Worm (Caenorhabditis elegans) whole organism, young adult: ENCODE measurements around the gene trmt-10C.2.

Experiments
- B0019.2 ChIP-seq: fragments of 200-800 bp; sonication (Bioruptor generic); conservative IDR thresholded peaks from 2 replicates; pipeline ENCODE4 v1.3.6; 2022; ENCODE audit warnings: missing genetic modification reagents, missing genetic modification characterization, missing compliant biosample characterization
- B0261.1 ChIP-seq: sonication (generic microtip); optimal IDR thresholded peaks from 2 replicates; lab custom pipeline; 2016; ENCODE audit warnings: mild to moderate bottlenecking, missing genetic modification characterization, moderate library complexity, missing compliant biosample characterization
- B0336.3 ChIP-seq: fragments of 200-800 bp; sonication (Bioruptor generic); IDR thresholded peaks from 2 replicates; pipeline ENCODE4 v1.3.6; 2022; ENCODE audit warnings: missing genetic modification characterization, missing compliant biosample characterization
- C17E4.6 ChIP-seq: fragments of 200-800 bp; sonication (Bioruptor generic); IDR thresholded peaks from 2 replicates; pipeline ENCODE4 v1.3.6; 2022; ENCODE audit warnings: missing genetic modification reagents, missing genetic modification characterization, missing compliant biosample characterization
- F10E7.11 ChIP-seq: sonication (generic microtip); optimal IDR thresholded peaks from 2 replicates; lab custom pipeline; 2017; ENCODE audit warnings: mild to moderate bottlenecking, missing genetic modification characterization, moderate library complexity, missing compliant biosample characterization
- F49E8.2 ChIP-seq: sonication (generic microtip); optimal IDR thresholded peaks from 3 replicates; lab custom pipeline; 2017; ENCODE audit warnings: missing genetic modification characterization, mild to moderate bottlenecking, missing compliant biosample characterization, antibody characterized with exemption, moderate library complexity; ENCODE audit not compliant: insufficient read depth
- Y53F4B.3 ChIP-seq: fragments of 200-800 bp; sonication (Bioruptor generic); IDR thresholded peaks from 2 replicates; pipeline ENCODE4 v1.3.6; 2022; ENCODE audit warnings: missing genetic modification reagents, missing genetic modification characterization, missing compliant biosample characterization
- Y53G8AR.9 ChIP-seq: fragments of 200-800 bp; sonication (Bioruptor generic); conservative IDR thresholded peaks from 2 replicates; pipeline ENCODE4 v1.3.6; 2022; ENCODE audit warnings: missing genetic modification reagents, missing genetic modification characterization, missing compliant biosample characterization
- ZK185.1 ChIP-seq: sonication (generic microtip); optimal IDR thresholded peaks from 2 replicates; lab custom pipeline; 2016; ENCODE audit warnings: mild to moderate bottlenecking, missing genetic modification characterization, missing compliant biosample characterization; ENCODE audit not compliant: poor library complexity, severe bottlenecking
- akir-1 ChIP-seq: fragments of 200-800 bp; sonication (Bioruptor generic); optimal IDR thresholded peaks from 2 replicates; lab custom pipeline; 2018; ENCODE audit warnings: mild to moderate bottlenecking, missing genetic modification characterization, moderate library complexity, missing compliant biosample characterization
- atf-7 ChIP-seq: sonication (generic microtip); optimal IDR thresholded peaks from 2 replicates; lab custom pipeline; 2017; ENCODE audit warnings: mild to moderate bottlenecking, missing genetic modification characterization, missing compliant biosample characterization
- attf-6 ChIP-seq: fragments of 200-800 bp; sonication (Bioruptor generic); IDR thresholded peaks from 2 replicates; pipeline ENCODE4 v1.3.6; 2022; ENCODE audit warnings: missing genetic modification reagents, missing genetic modification characterization, missing compliant biosample characterization
- ceh-27 ChIP-seq: fragments of 200-800 bp; sonication (Bioruptor generic); optimal IDR thresholded peaks from 2 replicates; lab custom pipeline; 2018; ENCODE audit warnings: mild to moderate bottlenecking, missing genetic modification characterization, moderate library complexity, missing compliant biosample characterization
- ceh-40 ChIP-seq: fragments of 200-800 bp; sonication (Bioruptor generic); IDR thresholded peaks from 2 replicates; pipeline ENCODE4 v1.3.6; 2022; ENCODE audit warnings: missing genetic modification characterization, missing compliant biosample characterization
- ceh-91 ChIP-seq: fragments of 200-800 bp; sonication (Bioruptor generic); IDR thresholded peaks from 2 replicates; pipeline ENCODE4 v1.3.6; 2022; ENCODE audit warnings: missing genetic modification reagents, missing genetic modification characterization, missing compliant biosample characterization
- dpff-1 ChIP-seq: sonication (generic microtip); optimal IDR thresholded peaks from 2 replicates; lab custom pipeline; 2017; ENCODE audit warnings: mild to moderate bottlenecking, missing genetic modification characterization, missing compliant biosample characterization
- egl-44 ChIP-seq: fragments of 200-800 bp; sonication (Bioruptor generic); IDR thresholded peaks from 2 replicates; pipeline ENCODE4 v1.3.6; 2022; ENCODE audit warnings: missing genetic modification reagents, missing genetic modification characterization, missing compliant biosample characterization
- ekl-4 ChIP-seq: fragments of 200-800 bp; sonication (Bioruptor generic); IDR thresholded peaks from 2 replicates; pipeline ENCODE4 v1.3.6; 2022; ENCODE audit warnings: missing genetic modification reagents, missing genetic modification characterization, missing compliant biosample characterization
- ets-4 ChIP-seq: fragments of 200-800 bp; sonication (Bioruptor generic); optimal IDR thresholded peaks from 2 replicates; lab custom pipeline; 2018; ENCODE audit warnings: mild to moderate bottlenecking, missing genetic modification characterization, missing compliant biosample characterization
- gei-17 ChIP-seq: fragments of 200-800 bp; sonication (Bioruptor generic); optimal IDR thresholded peaks from 2 replicates; lab custom pipeline; 2018; ENCODE audit warnings: mild to moderate bottlenecking, missing genetic modification characterization, missing compliant biosample characterization
- hlh-26 ChIP-seq: fragments of 200-800 bp; sonication (Bioruptor generic); conservative IDR thresholded peaks from 2 replicates; pipeline ENCODE4 v1.3.6; 2022; ENCODE audit warnings: missing genetic modification reagents, missing genetic modification characterization, missing compliant biosample characterization
- hmg-1.2 ChIP-seq: fragments of 200-800 bp; sonication (Bioruptor generic); IDR thresholded peaks from 2 replicates; pipeline ENCODE4 v1.3.6; 2022; ENCODE audit warnings: missing genetic modification reagents, missing genetic modification characterization, missing compliant biosample characterization
- hmg-20 ChIP-seq: fragments of 200-800 bp; sonication (Bioruptor generic); IDR thresholded peaks from 2 replicates; pipeline ENCODE4 v1.3.6; 2022; ENCODE audit warnings: missing genetic modification reagents, missing genetic modification characterization, missing compliant biosample characterization
- hrde-1 ChIP-seq: sonication (generic microtip); optimal IDR thresholded peaks from 2 replicates; lab custom pipeline; 2016; ENCODE audit warnings: missing genetic modification characterization, mild to moderate bottlenecking, missing compliant biosample characterization, moderate library complexity, missing genotype, missing genetic modification reagents, borderline replicate concordance
- lin-26 ChIP-seq: fragments of 200-800 bp; sonication (Bioruptor generic); IDR thresholded peaks from 2 replicates; pipeline ENCODE4 v1.3.6; 2022; ENCODE audit warnings: missing genetic modification reagents, missing genetic modification characterization, missing compliant biosample characterization
- lin-35 ChIP-seq, 3 experiments: fragments of 150-350 bp in 2 of 3; sonication (generic microtip) in 1 of 3; optimal IDR thresholded peaks; 2 replicates each; lab custom pipeline; 2014 to 2018; ENCODE audit warnings: missing biosample characterization in 3 of 3, missing genetic modification characterization in 3 of 3, missing genetic modification reagents in 3 of 3
- lsy-27 ChIP-seq: sonication (generic microtip); optimal IDR thresholded peaks from 2 replicates; lab custom pipeline; 2017; ENCODE audit warnings: missing genetic modification characterization, mild to moderate bottlenecking, missing compliant biosample characterization, antibody characterized with exemption, missing genotype, borderline replicate concordance; ENCODE audit not compliant: insufficient read depth
- mcd-1 ChIP-seq: fragments of 200-800 bp; sonication (Bioruptor generic); IDR thresholded peaks from 2 replicates; pipeline ENCODE4 v1.3.6; 2022; ENCODE audit warnings: missing genetic modification reagents, missing genetic modification characterization, missing compliant biosample characterization
- mxl-1 ChIP-seq: sonication (generic microtip); optimal IDR thresholded peaks from 2 replicates; lab custom pipeline; 2016; ENCODE audit warnings: missing genetic modification characterization, missing compliant biosample characterization
- nfya-1 ChIP-seq: sonication (generic microtip); optimal IDR thresholded peaks from 2 replicates; lab custom pipeline; 2017; ENCODE audit warnings: antibody characterized with exemption, missing compliant biosample characterization, missing genetic modification characterization, borderline replicate concordance; ENCODE audit not compliant: insufficient read depth
- nfyb-1 ChIP-seq: fragments of 200-800 bp; sonication (Bioruptor generic); IDR thresholded peaks from 2 replicates; pipeline ENCODE4 v1.3.6; 2022; ENCODE audit warnings: missing genetic modification reagents, missing genetic modification characterization, missing compliant biosample characterization
- nhr-179 ChIP-seq: sonication (generic microtip); optimal IDR thresholded peaks from 2 replicates; lab custom pipeline; 2016; ENCODE audit warnings: mild to moderate bottlenecking, missing genetic modification characterization, missing compliant biosample characterization
- nhr-27 ChIP-seq: fragments of 200-800 bp; sonication (Bioruptor generic); optimal IDR thresholded peaks from 2 replicates; lab custom pipeline; 2018; ENCODE audit warnings: mild to moderate bottlenecking, missing genetic modification characterization, moderate library complexity, missing compliant biosample characterization
- nhr-80 ChIP-seq: sonication (generic microtip); optimal IDR thresholded peaks from 2 replicates; lab custom pipeline; 2016; ENCODE audit warnings: missing genetic modification characterization, missing compliant biosample characterization
- pbrm-1 ChIP-seq: fragments of 200-800 bp; sonication (Bioruptor generic); IDR thresholded peaks from 2 replicates; pipeline ENCODE4 v1.3.6; 2022; ENCODE audit warnings: missing genetic modification reagents, missing genetic modification characterization, missing compliant biosample characterization
- rcor-1 ChIP-seq: fragments of 200-800 bp; sonication (Bioruptor generic); IDR thresholded peaks from 2 replicates; pipeline ENCODE4 v1.3.6; 2022; ENCODE audit warnings: missing genetic modification reagents, missing genetic modification characterization, missing compliant biosample characterization
- repo-1 ChIP-seq: sonication (generic microtip); optimal IDR thresholded peaks from 2 replicates; lab custom pipeline; 2017; ENCODE audit warnings: mild to moderate bottlenecking, missing genetic modification characterization, missing compliant biosample characterization
- snpc-3.4 ChIP-seq: sonication (generic microtip); optimal IDR thresholded peaks from 2 replicates; lab custom pipeline; 2017; ENCODE audit warnings: missing genetic modification characterization, mild to moderate bottlenecking, missing compliant biosample characterization, antibody characterized with exemption, moderate library complexity, missing genotype, missing genetic modification reagents
- snpc-4 ChIP-seq, 5 experiments: fragments of 150-350 bp in 1 of 5; sonication (generic microtip) in 4 of 5; optimal IDR thresholded peaks; 2 replicates each; lab custom pipeline; 2014 to 2018; ENCODE audit warnings: missing genetic modification characterization in 5 of 5, missing biosample characterization in 3 of 5, antibody characterized with exemption in 2 of 5, mild to moderate bottlenecking in 2 of 5, missing compliant biosample characterization in 2 of 5, missing genotype in 2 of 5, moderate library complexity in 2 of 5, missing genetic modification reagents in 1 of 5
- sptf-2 ChIP-seq: fragments of 200-800 bp; sonication (Bioruptor generic); optimal IDR thresholded peaks from 2 replicates; lab custom pipeline; 2018; ENCODE audit warnings: mild to moderate bottlenecking, missing genetic modification characterization, missing compliant biosample characterization
- tbp1 ChIP-seq: fragments of 200-800 bp; sonication (Bioruptor generic); optimal IDR thresholded peaks from 2 replicates; lab custom pipeline; 2018; ENCODE audit warnings: mild to moderate bottlenecking, missing genetic modification characterization, missing compliant biosample characterization
- unc-130 ChIP-seq: sonication (generic microtip); optimal IDR thresholded peaks from 2 replicates; lab custom pipeline; 2016; ENCODE audit warnings: missing genetic modification reagents, missing genetic modification characterization, missing compliant biosample characterization
- xnd-1 ChIP-seq: sonication (generic microtip); optimal IDR thresholded peaks from 2 replicates; lab custom pipeline; 2016; ENCODE audit warnings: missing genotype, missing genetic modification reagents, missing genetic modification characterization, missing compliant biosample characterization
- zfh-2 ChIP-seq: fragments of 200-800 bp; sonication (Bioruptor generic); conservative IDR thresholded peaks from 2 replicates; pipeline ENCODE4 v1.3.6; 2022; ENCODE audit warnings: missing genetic modification reagents, missing genetic modification characterization, missing compliant biosample characterization
- zim-3 ChIP-seq: sonication (generic microtip); optimal IDR thresholded peaks from 2 replicates; lab custom pipeline; 2017; ENCODE audit warnings: mild to moderate bottlenecking, missing genetic modification characterization, moderate library complexity, missing compliant biosample characterization
- ztf-18 ChIP-seq: sonication (generic microtip); optimal IDR thresholded peaks from 2 replicates; lab custom pipeline; 2016; ENCODE audit warnings: missing genotype, mild to moderate bottlenecking, missing genetic modification characterization, missing compliant biosample characterization
- ztf-22 ChIP-seq: fragments of 200-800 bp; sonication (Bioruptor generic); optimal IDR thresholded peaks from 2 replicates; lab custom pipeline; 2018; ENCODE audit warnings: mild to moderate bottlenecking, missing genetic modification characterization, moderate library complexity, missing compliant biosample characterization
- ztf-28 ChIP-seq: fragments of 200-800 bp; sonication (Bioruptor generic); IDR thresholded peaks from 2 replicates; pipeline ENCODE4 v1.3.6; 2022; ENCODE audit warnings: missing genetic modification reagents, missing genetic modification characterization, missing compliant biosample characterization

Gene trmt-10C.2

ce11 chrIII:6361560-6361959, 15.5 kb downstream of the trmt-10C.2 start (continued):
- peak; percentile 25; the same call in 1 of the 2 replicates for TF ChIP-seq hmg-1.2 (GFP tag; lab: Robert Waterston, UW)
- no peak for TF ChIP-seq unc-130
- TF ChIP-seq ekl-4 (GFP tag; lab: Robert Waterston, UW), result no peak
- TF ChIP-seq attf-6 (GFP tag; lab: Robert Waterston, UW), result no peak
- TF ChIP-seq lsy-27 (tag; lab: Kevin White, UChicago), result no peak
- no peak for TF ChIP-seq ceh-27 (GFP tag; lab: Kevin White, UChicago)
- TF ChIP-seq nhr-80 (tag; lab: Kevin White, UChicago), result peak; percentile 98
- TF ChIP-seq C17E4.6 (GFP tag; lab: Robert Waterston, UW), result no peak
- TF ChIP-seq ztf-28 (GFP tag; lab: Robert Waterston, UW), result no peak
- TF ChIP-seq F49E8.2 (tag; lab: Kevin White, UChicago), result no peak
- peak; percentile 47 for TF ChIP-seq atf-7 (tag; lab: Kevin White, UChicago)
- TF ChIP-seq rcor-1, result no peak
- no peak for TF ChIP-seq Y53G8AR.9 (GFP tag; lab: Robert Waterston, UW)
- no peak for TF ChIP-seq lin-26 (GFP tag; lab: Robert Waterston, UW)
- TF ChIP-seq xnd-1 (tag; lab: Kevin White, UChicago), result no peak
- TF ChIP-seq pbrm-1 (GFP tag; lab: Robert Waterston, UW), result no peak
- no peak for TF ChIP-seq F10E7.11 (tag; lab: Kevin White, UChicago)
- no peak for TF ChIP-seq repo-1
- no peak for TF ChIP-seq nfya-1 (tag; lab: Kevin White, UChicago)
- peak; percentile 10 for TF ChIP-seq tbp1 (GFP tag; lab: Kevin White, UChicago)
- TF ChIP-seq ets-4 (GFP tag; lab: Kevin White, UChicago), result peak; percentile 41
- TF ChIP-seq ceh-91 (GFP tag; lab: Robert Waterston, UW), result no peak
- TF ChIP-seq ceh-40, result no peak
- no peak for TF ChIP-seq Y53F4B.3 (GFP tag; lab: Robert Waterston, UW)
- no peak for TF ChIP-seq hmg-20 (GFP tag; lab: Robert Waterston, UW)
- no peak for TF ChIP-seq egl-44 (GFP tag; lab: Robert Waterston, UW)
- TF ChIP-seq ztf-22, result peak; percentile 37
- no peak for TF ChIP-seq hlh-26 (GFP tag; lab: Robert Waterston, UW)
- no peak for TF ChIP-seq snpc-4 (GFP tag; optimal IDR thresholded peaks at IDR 0.05; lab: Kevin White, UChicago)
- no peak for TF ChIP-seq snpc-4 (tag; optimal IDR thresholded peaks at IDR 0.05; lab: Kevin White, UChicago)
- no peak for TF ChIP-seq dpff-1 (tag; lab: Kevin White, UChicago)
- no peak for TF ChIP-seq nhr-27 (tag; lab: Kevin White, UChicago)
- TF ChIP-seq zim-3, result no peak
- TF ChIP-seq snpc-3.4 (tag; lab: Kevin White, UChicago), result no peak
- no peak for TF ChIP-seq mxl-1 (tag; lab: Kevin White, UChicago)
- TF ChIP-seq nfyb-1, result 0 out of 2 replicates have a peak, but pooled peaks have one; percentile 10
- no peak for TF ChIP-seq B0261.1 (tag; lab: Kevin White, UChicago)
- TF ChIP-seq B0336.3 (GFP tag; lab: Robert Waterston, UW), result no peak
- TF ChIP-seq gei-17, result no peak
- no peak for TF ChIP-seq ztf-18 (tag; lab: Kevin White, UChicago)
- no peak for TF ChIP-seq lin-35 (GFP tag; optimal IDR thresholded peaks at IDR 0.05; lab: Kevin White, UChicago)
- TF ChIP-seq zfh-2 (GFP tag; lab: Robert Waterston, UW), result no peak
- no peak for TF ChIP-seq sptf-2 (GFP tag; lab: Kevin White, UChicago)
- TF ChIP-seq akir-1, result no peak
- TF ChIP-seq nhr-179 (tag; lab: Kevin White, UChicago), result no peak
- TF ChIP-seq ZK185.1 (tag; lab: Kevin White, UChicago), result no peak
- no peak for TF ChIP-seq B0019.2
- no peak for TF ChIP-seq mcd-1 (GFP tag; lab: Robert Waterston, UW)
- no peak for TF ChIP-seq hrde-1 (tag; lab: Kevin White, UChicago)
